Worm (Caenorhabditis elegans): ENCODE results near the gene C48B4.10.
A peak's percentile ranks its signal among the peaks of the same experiment; 100 is the strongest.

DNA sequence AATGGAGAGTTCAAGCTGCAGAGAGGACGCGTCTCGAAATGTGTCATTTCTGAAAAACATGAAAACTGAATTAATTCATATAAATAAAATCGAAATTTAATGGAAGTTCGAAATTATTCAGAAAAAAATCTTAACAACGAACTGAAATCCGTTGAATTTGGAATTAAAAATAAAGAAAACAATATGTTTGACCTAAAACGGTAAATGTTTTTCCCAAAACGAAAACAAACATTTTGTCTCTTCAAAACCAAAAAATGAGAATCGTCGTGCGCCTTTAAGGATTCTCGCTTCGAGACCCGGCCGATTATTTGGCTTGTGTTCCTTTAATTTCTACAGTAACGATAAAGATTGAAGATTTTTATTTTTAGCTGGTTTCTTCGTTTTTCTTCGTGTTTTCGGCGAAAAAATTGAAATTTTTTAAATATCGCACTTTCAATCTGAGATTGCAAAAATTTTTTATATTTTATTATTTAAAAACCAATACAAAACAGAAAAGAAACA lies 4.9 kb downstream of the C48B4.10 start, which contains the start of gene C48B4.7:
- TF ChIP-seq dao-5 (tag; optimal IDR thresholded peaks at IDR 0.05) (no peak), W03F9.2 (tag; optimal IDR thresholded peaks at IDR 0.05) (peak; percentile 15), him-1 (tag; optimal IDR thresholded peaks at IDR 0.05) (no peak)
